Worm (Caenorhabditis elegans) whole organism, L4 larva: ENCODE measurements around the gene F40F4.7.

Source experiments
- D1046.2 ChIP-seq: fragments of 200-800 bp; sonication (Bioruptor generic); IDR thresholded peaks from 2 replicates; pipeline ENCODE4 v1.3.6; 2022; ENCODE audit warnings: missing genetic modification characterization, missing compliant biosample characterization
- F26F4.8 ChIP-seq: fragments of 200-800 bp; sonication (Bioruptor generic); conservative IDR thresholded peaks from 2 replicates; pipeline ENCODE4 v1.3.6; 2022; ENCODE audit warnings: missing genetic modification characterization, missing compliant biosample characterization
- F37D6.2 ChIP-seq: sonication (generic microtip); optimal IDR thresholded peaks from 2 replicates; lab custom pipeline; 2016; ENCODE audit warnings: mild to moderate bottlenecking, missing genetic modification characterization, missing compliant biosample characterization
- F44E2.7 ChIP-seq: fragments of 200-800 bp; sonication (Bioruptor generic); IDR thresholded peaks from 2 replicates; pipeline ENCODE4 v2.1.2; 2022; ENCODE audit warnings: missing genetic modification characterization, missing compliant biosample characterization
- F49E8.2 ChIP-seq: sonication (generic microtip); optimal IDR thresholded peaks from 2 replicates; lab custom pipeline; 2016; ENCODE audit warnings: missing compliant biosample characterization, mild to moderate bottlenecking, missing genetic modification characterization, borderline replicate concordance
- R02D3.7 ChIP-seq: fragments of 150-350 bp; sonication (generic microtip); optimal IDR thresholded peaks from 3 replicates; lab custom pipeline; 2014; ENCODE audit warnings: missing biosample characterization, missing genetic modification characterization
- aha-1 ChIP-seq: fragments of 150-350 bp; peaks from one replicate; lab custom pipeline; 2014; ENCODE audit warnings: missing biosample characterization, missing genetic modification characterization
- arid-1 ChIP-seq: fragments of 200-800 bp; sonication (Bioruptor generic); conservative IDR thresholded peaks from 2 replicates; pipeline ENCODE4 v1.3.6; 2022; ENCODE audit warnings: missing genetic modification reagents, missing genetic modification characterization, missing compliant biosample characterization
- ceh-20 ChIP-seq: fragments of 200-800 bp; sonication (Bioruptor generic); IDR thresholded peaks from 2 replicates; pipeline ENCODE4 v1.3.6; 2022; ENCODE audit warnings: missing genetic modification reagents, missing genetic modification characterization, missing compliant biosample characterization
- ceh-32 ChIP-seq: sonication (generic microtip); optimal IDR thresholded peaks from 2 replicates; lab custom pipeline; 2016; ENCODE audit warnings: mild to moderate bottlenecking, missing genetic modification characterization, missing compliant biosample characterization; ENCODE audit not compliant: poor library complexity
- ceh-62 ChIP-seq: sonication (generic microtip); optimal IDR thresholded peaks from 2 replicates; lab custom pipeline; 2017; ENCODE audit warnings: missing biosample characterization, missing genetic modification characterization
- cey-2 ChIP-seq: sonication (generic microtip); optimal IDR thresholded peaks from 3 replicates; lab custom pipeline; 2017; ENCODE audit warnings: missing genetic modification characterization, mild to moderate bottlenecking, missing compliant biosample characterization, antibody characterized with exemption, borderline replicate concordance; ENCODE audit not compliant: insufficient read depth
- daf-12 ChIP-seq: fragments of 150-350 bp; optimal IDR thresholded peaks from 2 replicates; lab custom pipeline; 2014; ENCODE audit warnings: missing biosample characterization, missing genetic modification reagents, missing genetic modification characterization
- daf-16 ChIP-seq, 3 experiments: sonication (generic microtip); optimal IDR thresholded peaks; 2 replicates each; lab custom pipeline; 2016 to 2017; ENCODE audit warnings: missing genetic modification characterization in 3 of 3, missing genetic modification reagents in 3 of 3, mild to moderate bottlenecking in 2 of 3, missing compliant biosample characterization in 2 of 3, missing biosample characterization in 1 of 3, moderate library complexity in 1 of 3
- daf-19 ChIP-seq: fragments of 200-800 bp; sonication (Bioruptor generic); conservative IDR thresholded peaks from 2 replicates; pipeline ENCODE4 v1.3.6; 2022; ENCODE audit warnings: missing genetic modification characterization, missing compliant biosample characterization
- daf-8 ChIP-seq: fragments of 200-800 bp; sonication (Bioruptor generic); IDR thresholded peaks from 2 replicates; pipeline ENCODE4 v1.3.6; 2022; ENCODE audit warnings: missing genetic modification characterization, missing compliant biosample characterization
- dmd-9 ChIP-seq: fragments of 200-800 bp; sonication (Bioruptor generic); IDR thresholded peaks from 2 replicates; pipeline ENCODE4 v1.3.6; 2022; ENCODE audit warnings: missing genetic modification reagents, missing genetic modification characterization, missing compliant biosample characterization
- dpl-1 ChIP-seq: fragments of 150-350 bp; optimal IDR thresholded peaks from 2 replicates; lab custom pipeline; 2014; ENCODE audit warnings: missing biosample characterization, missing genetic modification reagents, missing genetic modification characterization
- dve-1 ChIP-seq: sonication (generic microtip); optimal IDR thresholded peaks from 2 replicates; lab custom pipeline; 2017; ENCODE audit warnings: antibody characterized with exemption, mild to moderate bottlenecking, missing genetic modification characterization, missing compliant biosample characterization; ENCODE audit not compliant: insufficient read depth
- hlh-11 ChIP-seq: fragments of 200-800 bp; sonication (Bioruptor generic); optimal IDR thresholded peaks from 2 replicates; lab custom pipeline; 2018; ENCODE audit warnings: mild to moderate bottlenecking, missing genetic modification characterization, missing compliant biosample characterization
- hlh-30 ChIP-seq: sonication (generic microtip); optimal IDR thresholded peaks from 2 replicates; lab custom pipeline; 2017; ENCODE audit warnings: antibody characterized with exemption, mild to moderate bottlenecking, missing genetic modification characterization, missing compliant biosample characterization; ENCODE audit not compliant: insufficient read depth
- hmg-1.1 ChIP-seq: fragments of 200-800 bp; sonication (Bioruptor generic); IDR thresholded peaks from 2 replicates; pipeline ENCODE4 v1.3.6; 2022; ENCODE audit warnings: missing genetic modification reagents, missing genetic modification characterization, missing compliant biosample characterization
- lin-1 ChIP-seq: fragments of 200-800 bp; sonication (Bioruptor generic); IDR thresholded peaks from 2 replicates; pipeline ENCODE4 v1.3.6; 2022; ENCODE audit warnings: missing genetic modification reagents, missing genetic modification characterization, missing compliant biosample characterization
- lin-13 ChIP-seq: fragments of 150-350 bp; optimal IDR thresholded peaks from 2 replicates; lab custom pipeline; 2014; ENCODE audit warnings: missing biosample characterization, missing genetic modification reagents, missing genetic modification characterization
- lin-15B ChIP-seq: fragments of 150-350 bp; sonication (generic microtip); optimal IDR thresholded peaks from 3 replicates; lab custom pipeline; 2014; ENCODE audit warnings: missing biosample characterization, missing genetic modification characterization
- lin-38 ChIP-seq: fragments of 200-800 bp; sonication (Bioruptor generic); IDR thresholded peaks from 2 replicates; pipeline ENCODE4 v1.3.6; 2022; ENCODE audit warnings: missing genetic modification reagents, missing genetic modification characterization, missing compliant biosample characterization
- lir-3 ChIP-seq: sonication (generic microtip); optimal IDR thresholded peaks from 2 replicates; lab custom pipeline; 2016; ENCODE audit warnings: mild to moderate bottlenecking, missing genetic modification characterization, missing compliant biosample characterization
- madf-5 ChIP-seq, 2 experiments: fragments of 200-800 bp; sonication (Bioruptor generic); IDR thresholded peaks; 2 replicates each; pipeline ENCODE4 v1.3.6; 2022; ENCODE audit warnings: missing compliant biosample characterization in 2 of 2, missing genetic modification characterization in 2 of 2
- mdt-29 ChIP-seq: fragments of 200-800 bp; sonication (Bioruptor generic); IDR thresholded peaks from 2 replicates; pipeline ENCODE4 v1.3.6; 2022; ENCODE audit warnings: missing genetic modification reagents, missing genetic modification characterization, missing compliant biosample characterization
- mep-1 ChIP-seq: fragments of 150-350 bp; sonication (generic microtip); optimal IDR thresholded peaks from 3 replicates; lab custom pipeline; 2014; ENCODE audit warnings: missing biosample characterization, missing genetic modification characterization
- mes-2 ChIP-seq: sonication (generic microtip); optimal IDR thresholded peaks from 2 replicates; lab custom pipeline; 2016; ENCODE audit warnings: missing genotype, mild to moderate bottlenecking, missing genetic modification characterization, missing compliant biosample characterization; ENCODE audit not compliant: poor library complexity, severe bottlenecking
- nhr-102 ChIP-seq: sonication (generic microtip); optimal IDR thresholded peaks from 2 replicates; lab custom pipeline; 2016; ENCODE audit warnings: mild to moderate bottlenecking, missing genetic modification characterization, moderate library complexity, missing compliant biosample characterization
- nhr-11 ChIP-seq: fragments of 150-350 bp; optimal IDR thresholded peaks from 2 replicates; lab custom pipeline; 2014; ENCODE audit warnings: missing biosample characterization, missing genetic modification characterization
- nhr-237 ChIP-seq: sonication (generic microtip); optimal IDR thresholded peaks from 2 replicates; lab custom pipeline; 2017; ENCODE audit warnings: missing biosample characterization, missing genetic modification characterization
- nhr-25 ChIP-seq: sonication (generic microtip); optimal IDR thresholded peaks from 2 replicates; lab custom pipeline; 2017; ENCODE audit warnings: missing genetic modification characterization, mild to moderate bottlenecking, missing compliant biosample characterization, antibody characterized with exemption, moderate library complexity, borderline replicate concordance; ENCODE audit not compliant: insufficient read depth
- nhr-48 ChIP-seq: sonication (generic microtip); optimal IDR thresholded peaks from 2 replicates; lab custom pipeline; 2016; ENCODE audit warnings: mild to moderate bottlenecking, missing genetic modification characterization, missing compliant biosample characterization
- nhr-77 ChIP-seq: fragments of 150-350 bp; optimal IDR thresholded peaks from 2 replicates; lab custom pipeline; 2014; ENCODE audit warnings: missing biosample characterization, missing genetic modification characterization
- php-3 ChIP-seq: fragments of 200-800 bp; sonication (Bioruptor generic); IDR thresholded peaks from 2 replicates; pipeline ENCODE4 v1.3.6; 2022; ENCODE audit warnings: missing genetic modification reagents, missing genetic modification characterization, missing compliant biosample characterization
- pqm-1 ChIP-seq: sonication (generic microtip); optimal IDR thresholded peaks from 2 replicates; lab custom pipeline; 2017; ENCODE audit warnings: missing biosample characterization, missing genetic modification characterization
- rbr-2 ChIP-seq: sonication (generic microtip); optimal IDR thresholded peaks from 2 replicates; lab custom pipeline; 2016; ENCODE audit warnings: missing genotype, missing genetic modification characterization, missing compliant biosample characterization
- saeg-2 ChIP-seq: fragments of 200-800 bp; sonication (Bioruptor generic); IDR thresholded peaks from 2 replicates; pipeline ENCODE4 v1.3.6; 2022; ENCODE audit warnings: missing genetic modification reagents, missing genetic modification characterization, missing compliant biosample characterization
- snpc-1.2 ChIP-seq: fragments of 200-800 bp; sonication (Bioruptor generic); IDR thresholded peaks from 2 replicates; pipeline ENCODE4 v1.3.6; 2022; ENCODE audit warnings: missing genetic modification reagents, missing genetic modification characterization, missing compliant biosample characterization
- unc-62 ChIP-seq, 3 experiments: fragments of 150-350 bp in 1 of 3; sonication (generic microtip); optimal IDR thresholded peaks in 2 of 3; peaks in 1 of 3; 1 replicate in 1 of 3; 2 replicates in 2 of 3; lab custom pipeline; 2014 to 2017; ENCODE audit warnings: missing biosample characterization in 3 of 3, missing genetic modification characterization in 3 of 3, missing genetic modification reagents in 3 of 3, missing genotype in 1 of 3
- zag-1 ChIP-seq: fragments of 150-350 bp; optimal IDR thresholded peaks from 2 replicates; lab custom pipeline; 2014; ENCODE audit warnings: missing biosample characterization, missing genetic modification characterization
- ztf-7 ChIP-seq: fragments of 150-350 bp; optimal IDR thresholded peaks from 2 replicates; lab custom pipeline; 2014; ENCODE audit warnings: missing biosample characterization, missing genetic modification characterization

Gene F40F4.7

ce11 chrX:3260509-3260908, 14.8 kb upstream of the F40F4.7 start, which contains the start of gene lbp-2:
TSS of gene lbp-2 (plus strand) at chrX:3260610.
- TF ChIP-seq daf-16 (GFP tag; optimal IDR thresholded peaks at IDR 0.05; lab: Kevin White, UChicago) (peak in 1 of 2 experiments; percentile 76), daf-16 (tag; optimal IDR thresholded peaks at IDR 0.05; lab: Kevin White, UChicago) (no peak), cey-2 (tag; lab: Kevin White, UChicago) (no peak), lin-15B (tag; lab: Kevin White, UChicago) (no peak), madf-5 (GFP tag; IDR thresholded peaks at IDR 0.05; lab: Robert Waterston, UW) (no peak)

- TF ChIP-seq unc-62 (GFP tag; optimal IDR thresholded peaks at IDR 0.05 in 1 of 2; lab: Kevin White, UChicago): no peak
- no peak for TF ChIP-seq unc-62 (tag; optimal IDR thresholded peaks at IDR 0.05; lab: Kevin White, UChicago)
- no peak for TF ChIP-seq lir-3 (tag; lab: Kevin White, UChicago)
- no peak for TF ChIP-seq lin-13 (GFP tag; lab: Kevin White, UChicago)
- no peak for TF ChIP-seq nhr-11 (tag; lab: Kevin White, UChicago)
- no peak for TF ChIP-seq mes-2 (tag; lab: Kevin White, UChicago)
- no peak for TF ChIP-seq mep-1
- TF ChIP-seq F49E8.2: no peak
- no peak for TF ChIP-seq hlh-11 (tag; lab: Kevin White, UChicago)
- no peak for TF ChIP-seq daf-8 (GFP tag; lab: Robert Waterston, UW)
- no peak for TF ChIP-seq hmg-1.1
- TF ChIP-seq mdt-29: no peak
- no peak for TF ChIP-seq pqm-1 (tag; lab: Kevin White, UChicago)
- TF ChIP-seq rbr-2 (tag; lab: Kevin White, UChicago): no peak
- TF ChIP-seq daf-12 (tag; lab: Kevin White, UChicago): no peak
- TF ChIP-seq dmd-9 (GFP tag; lab: Robert Waterston, UW): no peak
- no peak for TF ChIP-seq arid-1 (GFP tag; lab: Robert Waterston, UW)
- TF ChIP-seq zag-1 (tag; lab: Kevin White, UChicago): no peak
- no peak for TF ChIP-seq R02D3.7 (tag; lab: Kevin White, UChicago)
- TF ChIP-seq ceh-32 (tag; lab: Kevin White, UChicago): no peak
These were observed 13.1 kb upstream of the F40F4.7 start, which contains the start of gene lbp-1 for ce11 chrX:3258842-3259241. TSS of gene lbp-1 (plus strand) at chrX:3259142.

ce11 chrX:3256784-3257493, 11.2 kb upstream of the F40F4.7 start, which contains the start of gene lbp-3:
TSS of gene lbp-3 (plus strand) at chrX:3257372.
- TF ChIP-seq dve-1 (tag; lab: Kevin White, UChicago) (peak; percentile 83), aha-1 (tag; lab: Kevin White, UChicago) (no peak), F44E2.7 (GFP tag; lab: Robert Waterston, UW) (no peak), F26F4.8 (GFP tag; lab: Robert Waterston, UW) (no peak), saeg-2 (GFP tag; lab: Robert Waterston, UW) (no peak), ceh-62 (tag; lab: Kevin White, UChicago) (no peak), daf-16 (GFP tag; optimal IDR thresholded peaks at IDR 0.05; lab: Kevin White, UChicago) (no peak), daf-16 (tag; optimal IDR thresholded peaks at IDR 0.05; lab: Kevin White, UChicago) (peak; percentile 94), nhr-48 (tag; lab: Kevin White, UChicago) (peak; percentile 32), nhr-102 (tag; lab: Kevin White, UChicago) (peak; percentile 90), pqm-1 (tag; lab: Kevin White, UChicago) (peak; percentile 98), dpl-1 (GFP tag; lab: Kevin White, UChicago) (no peak), cey-2 (tag; lab: Kevin White, UChicago) (no peak), nhr-77 (peak; percentile 37), snpc-1.2 (GFP tag; lab: Robert Waterston, UW) (no peak), ztf-7 (peak; percentile 98), hlh-30 (tag; lab: Kevin White, UChicago) (peak; percentile 44), nhr-237 (tag; lab: Kevin White, UChicago) (no peak), lin-38 (GFP tag; lab: Robert Waterston, UW) (no peak), F37D6.2 (tag; lab: Kevin White, UChicago) (no peak), D1046.2 (GFP tag; lab: Robert Waterston, UW) (no peak), hlh-11 (tag; lab: Kevin White, UChicago) (peak; percentile 78), lin-1 (peak; percentile 61; the same call in 1 of the 2 replicates), nhr-25 (tag; lab: Kevin White, UChicago) (no peak), php-3 (GFP tag; lab: Robert Waterston, UW) (peak; percentile 52; the same call in 1 of the 2 replicates), daf-19 (GFP tag; lab: Robert Waterston, UW) (no peak), ceh-20 (GFP tag; lab: Robert Waterston, UW) (no peak)
